Worm (Caenorhabditis elegans) whole organism, L4/young adult: ENCODE data around the gene F07F6.7.

Experiments used
- dao-5 ChIP-seq: sonication (generic microtip); optimal IDR thresholded peaks from 2 replicates; lab custom pipeline; 2016; ENCODE audit warnings: missing genotype, missing genetic modification characterization, moderate library complexity, missing compliant biosample characterization
- him-1 ChIP-seq: sonication (generic microtip); optimal IDR thresholded peaks from 2 replicates; lab custom pipeline; 2016; ENCODE audit warnings: missing genotype, missing genetic modification reagents, missing genetic modification characterization, missing compliant biosample characterization

DNA sequence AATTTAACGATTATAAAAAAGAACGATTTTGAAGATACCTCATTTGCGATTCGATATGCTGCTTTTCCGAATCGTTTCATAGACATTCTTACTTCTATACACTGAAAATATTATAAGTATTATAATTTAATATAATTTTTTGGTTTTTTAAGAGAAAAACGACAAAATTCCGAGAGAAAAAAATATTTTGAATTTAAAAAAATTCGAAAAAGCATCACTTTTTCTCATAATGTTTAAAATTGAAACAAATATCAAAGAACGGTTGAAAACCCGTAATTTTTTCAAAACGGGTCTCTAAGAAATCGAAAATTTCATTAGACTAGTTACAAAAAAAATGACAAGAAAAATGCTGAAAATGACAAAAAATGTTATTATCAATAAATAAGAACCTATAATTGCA, 28.1 kb downstream of the F07F6.7 start, which contains the start of gene pink-1:
- TF ChIP-seq him-1 (tag; lab: Kevin White, UChicago) (no peak), dao-5 (tag; lab: Kevin White, UChicago) (no peak)
